Worm (Caenorhabditis elegans): Measurements from ENCODE around the gene sgca-1.

- no peak for TF ChIP-seq ztf-11 (tag; optimal IDR thresholded peaks at IDR 0.05)
- no peak for TF ChIP-seq bed-3 (GFP tag; optimal IDR thresholded peaks at IDR 0.05)
- TF ChIP-seq elt-3 (tag; optimal IDR thresholded peaks at IDR 0.05): no peak
- TF ChIP-seq snpc-4 (tag; optimal IDR thresholded peaks at IDR 0.05): no peak
- TF ChIP-seq M03D4.4 (tag; optimal IDR thresholded peaks at IDR 0.05): no peak
- no peak for TF ChIP-seq nhr-28 (tag; optimal IDR thresholded peaks at IDR 0.05)
- TF ChIP-seq lin-13 (tag; optimal IDR thresholded peaks at IDR 0.05): no peak
Measured at ce11 chrX:6808239-6808638, 18.9 kb upstream of the sgca-1 start.

All from whole organism, mixed stage, embryonic.